Worm (Caenorhabditis elegans): ENCODE measurements around the gene C36A4.4.

DNA sequence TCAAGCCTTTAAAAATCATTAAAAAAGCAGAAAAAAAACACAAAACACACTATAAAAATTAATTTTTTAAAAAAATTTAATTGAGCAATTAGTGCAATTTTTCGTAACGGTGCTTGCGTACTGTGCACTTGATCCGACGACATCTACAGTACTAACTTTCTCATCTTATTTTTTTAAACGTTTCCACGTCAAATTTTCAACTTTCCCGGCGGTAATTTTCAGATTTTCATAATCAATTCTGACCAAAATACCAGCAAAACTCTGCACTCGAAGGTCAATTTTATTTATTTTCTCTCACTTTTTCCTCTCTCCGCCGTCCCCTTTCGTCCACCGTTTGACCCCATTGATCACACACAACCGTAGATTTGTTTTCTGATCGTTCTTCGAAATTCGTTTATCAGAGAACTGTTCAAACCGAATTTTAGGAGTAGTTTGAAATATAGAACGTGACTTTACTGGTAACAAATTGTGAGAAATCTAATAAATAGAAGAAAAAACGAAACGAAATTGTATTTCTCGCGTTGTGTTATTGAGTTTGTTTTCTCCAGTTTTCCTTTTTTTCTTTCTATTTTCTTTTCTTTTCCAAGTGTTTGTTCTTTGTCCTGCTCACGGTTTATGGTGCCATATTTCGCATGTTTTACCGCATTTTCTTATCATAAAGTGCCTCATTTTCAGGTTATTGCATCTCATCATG, 20.5 kb upstream of the C36A4.4 start, which contains the start of gene acs-19:
- TF ChIP-seq unc-62 (GFP tag; optimal IDR thresholded peaks at IDR 0.05): no peak
- no peak for TF ChIP-seq ceh-39 (tag; optimal IDR thresholded peaks at IDR 0.05)
- no peak for TF ChIP-seq blmp-1 (tag; optimal IDR thresholded peaks at IDR 0.05)

Measured in whole organism, mixed stage, embryonic.